Fruit fly (Drosophila melanogaster) whole organism, prepupa: Measurements from ENCODE around the gene Samuel.

Source experiments
- Blimp-1 ChIP-seq: fragments of 200-800 bp; sonication (Bioruptor generic); optimal IDR thresholded peaks from 3 replicates; lab custom pipeline; 2017; ENCODE audit warnings: missing biosample characterization, missing genetic modification characterization, mild to moderate bottlenecking, moderate library complexity, missing genetic modification reagents
- CG10631 ChIP-seq: fragments of 200-800 bp; sonication (Bioruptor generic); optimal IDR thresholded peaks from 2 replicates; lab custom pipeline; 2016; ENCODE audit warnings: missing biosample characterization, missing genetic modification characterization
- CG10669 ChIP-seq: fragments of 200-800 bp; sonication (Bioruptor generic); optimal IDR thresholded peaks from 3 replicates; lab custom pipeline; 2018; ENCODE audit warnings: missing biosample characterization, mild to moderate bottlenecking, missing genetic modification characterization, moderate library complexity
- CG11294 ChIP-seq: fragments of 200-800 bp; sonication (Bioruptor generic); IDR thresholded peaks from 2 replicates; pipeline ENCODE4 v1.3.6; 2022; ENCODE audit warnings: missing biosample characterization, missing genetic modification characterization
- CG11762 ChIP-seq: fragments of 200-800 bp; sonication (Bioruptor generic); optimal IDR thresholded peaks from 3 replicates; lab custom pipeline; 2016; ENCODE audit warnings: missing biosample characterization, missing genetic modification characterization; ENCODE audit not compliant: insufficient read depth
- CG11902 ChIP-seq: fragments of 200-800 bp; sonication (Bioruptor generic); optimal IDR thresholded peaks from 3 replicates; lab custom pipeline; 2016; ENCODE audit warnings: missing biosample characterization, missing genetic modification characterization
- CG15336 ChIP-seq: fragments of 200-800 bp; sonication (Bioruptor generic); IDR thresholded peaks from 2 replicates; pipeline ENCODE4 v1.3.6; 2022; ENCODE audit warnings: missing biosample characterization, missing genetic modification characterization
- CG1621 ChIP-seq: fragments of 200-800 bp; sonication (Bioruptor generic); optimal IDR thresholded peaks from 3 replicates; lab custom pipeline; 2018; ENCODE audit warnings: missing biosample characterization, mild to moderate bottlenecking, missing genetic modification characterization
- CG16779 ChIP-seq: fragments of 200-800 bp; sonication (Bioruptor generic); optimal IDR thresholded peaks from 3 replicates; lab custom pipeline; 2017; ENCODE audit warnings: missing biosample characterization, mild to moderate bottlenecking, missing genetic modification characterization
- CG3032 ChIP-seq: fragments of 200-800 bp; optimal IDR thresholded peaks from 2 replicates; lab custom pipeline; 2019; ENCODE audit warnings: missing biosample characterization, mild to moderate bottlenecking, missing genetic modification characterization, moderate library complexity
- CG31627 ChIP-seq: fragments of 200-800 bp; sonication (Bioruptor generic); optimal IDR thresholded peaks from 3 replicates; lab custom pipeline; 2016; ENCODE audit warnings: missing biosample characterization, missing genetic modification characterization
- CG32006 ChIP-seq: fragments of 200-800 bp; sonication (Bioruptor generic); optimal IDR thresholded peaks from 3 replicates; lab custom pipeline; 2017; ENCODE audit warnings: missing biosample characterization, mild to moderate bottlenecking, missing genetic modification characterization
- CG34406 ChIP-seq: fragments of 200-800 bp; sonication (Bioruptor generic); optimal IDR thresholded peaks from 3 replicates; lab custom pipeline; 2016; ENCODE audit warnings: missing biosample characterization, missing genetic modification characterization
- CG3919 ChIP-seq: fragments of 200-800 bp; sonication (Bioruptor generic); optimal IDR thresholded peaks from 3 replicates; lab custom pipeline; 2016; ENCODE audit warnings: missing biosample characterization, missing genetic modification characterization
- CG4318 ChIP-seq: fragments of 200-800 bp; sonication (Bioruptor generic); optimal IDR thresholded peaks from 3 replicates; lab custom pipeline; 2017; ENCODE audit warnings: missing biosample characterization, mild to moderate bottlenecking, missing genetic modification characterization
- CG6163 ChIP-seq: fragments of 200-800 bp; sonication (Bioruptor generic); IDR thresholded peaks from 3 replicates; pipeline ENCODE4 v1.3.6; 2022; ENCODE audit warnings: missing biosample characterization, missing genetic modification characterization
- CG6276 ChIP-seq: fragments of 200-800 bp; sonication (Bioruptor generic); optimal IDR thresholded peaks from 2 replicates; lab custom pipeline; 2017; ENCODE audit warnings: missing biosample characterization, mild to moderate bottlenecking, missing genetic modification characterization
- CG6792 ChIP-seq: fragments of 200-800 bp; sonication (Bioruptor generic); optimal IDR thresholded peaks from 3 replicates; lab custom pipeline; 2016; ENCODE audit warnings: missing biosample characterization, missing genetic modification characterization
- CG7368 ChIP-seq: fragments of 200-800 bp; sonication (Bioruptor generic); optimal IDR thresholded peaks from 3 replicates; lab custom pipeline; 2016; ENCODE audit warnings: missing biosample characterization, missing genetic modification characterization
- CG8119 ChIP-seq: fragments of 200-800 bp; sonication (Bioruptor generic); IDR thresholded peaks from 3 replicates; pipeline ENCODE4 v1.3.6; 2022; ENCODE audit warnings: missing biosample characterization, missing genetic modification characterization
- CG8319 ChIP-seq: fragments of 200-800 bp; sonication (Bioruptor generic); optimal IDR thresholded peaks from 3 replicates; lab custom pipeline; 2016; ENCODE audit warnings: missing biosample characterization, missing genetic modification characterization
- CG9139 ChIP-seq: fragments of 200-800 bp; sonication (Bioruptor generic); optimal IDR thresholded peaks from 3 replicates; lab custom pipeline; 2017; ENCODE audit warnings: missing biosample characterization, mild to moderate bottlenecking, missing genetic modification characterization
- Eip78C ChIP-seq: fragments of 200-800 bp; sonication (Bioruptor generic); peaks from one replicate; lab custom pipeline; 2016; ENCODE audit warnings: missing biosample characterization, missing genetic modification characterization
- Eip93F ChIP-seq: fragments of 200-800 bp; sonication (Bioruptor generic); optimal IDR thresholded peaks from 2 replicates; lab custom pipeline; 2016; ENCODE audit warnings: missing biosample characterization, mild to moderate bottlenecking, missing genetic modification characterization
- Ets21C ChIP-seq: fragments of 200-800 bp; sonication (Bioruptor generic); optimal IDR thresholded peaks from 3 replicates; lab custom pipeline; 2016; ENCODE audit warnings: missing biosample characterization, missing genetic modification characterization
- Gug ChIP-seq: fragments of 200-800 bp; sonication (Bioruptor generic); IDR thresholded peaks from 2 replicates; pipeline ENCODE4 v1.3.6; 2022; ENCODE audit warnings: missing biosample characterization, missing genetic modification characterization
- Hr38 ChIP-seq: sonication (Bioruptor generic); optimal IDR thresholded peaks from 2 replicates; lab custom pipeline; 2016; ENCODE audit warnings: missing biosample characterization, missing genetic modification characterization
- Hr39 ChIP-seq: fragments of 200-800 bp; sonication (Bioruptor generic); optimal IDR thresholded peaks from 2 replicates; lab custom pipeline; 2016; ENCODE audit warnings: missing biosample characterization, missing genetic modification characterization
- Hr4 ChIP-seq: fragments of 200-800 bp; sonication (Bioruptor generic); optimal IDR thresholded peaks from 3 replicates; lab custom pipeline; 2016; ENCODE audit warnings: missing biosample characterization, missing genetic modification characterization
- Lpt ChIP-seq: fragments of 200-800 bp; sonication (Bioruptor generic); optimal IDR thresholded peaks from 3 replicates; lab custom pipeline; 2016; ENCODE audit warnings: missing biosample characterization, missing genetic modification characterization
- Smox ChIP-seq: fragments of 200-800 bp; sonication (Bioruptor generic); optimal IDR thresholded peaks from 3 replicates; lab custom pipeline; 2016; ENCODE audit warnings: missing biosample characterization, missing genetic modification characterization
- Sox102F ChIP-seq: fragments of 200-800 bp; sonication (Bioruptor generic); optimal IDR thresholded peaks from 2 replicates; lab custom pipeline; 2016; ENCODE audit warnings: missing biosample characterization, mild to moderate bottlenecking, missing genetic modification characterization
- Sox14 ChIP-seq: fragments of 200-800 bp; sonication (Bioruptor generic); optimal IDR thresholded peaks from 3 replicates; lab custom pipeline; 2016; ENCODE audit warnings: missing biosample characterization, missing genetic modification characterization
- acj6 ChIP-seq: fragments of 200-800 bp; sonication (Bioruptor generic); optimal IDR thresholded peaks from 3 replicates; lab custom pipeline; 2016; ENCODE audit warnings: missing biosample characterization, missing genetic modification characterization
- dsx ChIP-seq: fragments of 200-800 bp; optimal IDR thresholded peaks from 3 replicates; lab custom pipeline; 2019; ENCODE audit warnings: missing biosample characterization, mild to moderate bottlenecking, missing genetic modification characterization, moderate library complexity; ENCODE audit not compliant: poor library complexity, severe bottlenecking
- eg ChIP-seq: fragments of 200-800 bp; sonication (Bioruptor generic); IDR thresholded peaks from 3 replicates; pipeline ENCODE4 v1.3.6; 2022; ENCODE audit warnings: missing biosample characterization, missing genetic modification characterization
- lz ChIP-seq: fragments of 200-800 bp; sonication (Bioruptor generic); optimal IDR thresholded peaks from 3 replicates; lab custom pipeline; 2016; ENCODE audit warnings: missing biosample characterization, missing genetic modification characterization
- pdm3 ChIP-seq: fragments of 200-800 bp; sonication (Bioruptor generic); optimal IDR thresholded peaks from 3 replicates; lab custom pipeline; 2016; ENCODE audit warnings: missing biosample characterization, missing genetic modification characterization
- salr ChIP-seq, 2 experiments: fragments of 200-800 bp; sonication (Bioruptor generic); optimal IDR thresholded peaks; 3 replicates each; lab custom pipeline; 2016 to 2018; ENCODE audit warnings: missing biosample characterization in 2 of 2, missing genetic modification characterization in 2 of 2, mild to moderate bottlenecking in 1 of 2
- spab ChIP-seq: fragments of 200-800 bp; sonication (Bioruptor generic); optimal IDR thresholded peaks from 2 replicates; lab custom pipeline; 2017; ENCODE audit warnings: missing biosample characterization, mild to moderate bottlenecking, missing genetic modification characterization, missing genetic modification reagents
- ss ChIP-seq, 2 experiments: fragments of 200-800 bp; sonication (Bioruptor generic); optimal IDR thresholded peaks; 2 replicates in 1 of 2; 3 replicates in 1 of 2; lab custom pipeline; 2017 to 2018; ENCODE audit warnings: mild to moderate bottlenecking in 2 of 2, missing biosample characterization in 2 of 2, missing genetic modification characterization in 2 of 2, moderate library complexity in 1 of 2
- topi ChIP-seq: fragments of 200-800 bp; sonication (Bioruptor generic); optimal IDR thresholded peaks from 3 replicates; lab custom pipeline; 2016; ENCODE audit warnings: missing biosample characterization, missing genetic modification characterization
- vri ChIP-seq: fragments of 200-800 bp; sonication (Bioruptor generic); optimal IDR thresholded peaks from 3 replicates; lab custom pipeline; 2016; ENCODE audit warnings: missing biosample characterization, mild to moderate bottlenecking, missing genetic modification characterization

Samuel gene

dm6 chr2L:11082025-11082424 lies 15.2 kb upstream of the Samuel start:
- TF ChIP-seq CG11902 (no peak), Hr38 (GFP tag; lab: Kevin White, UChicago) (no peak), Smox (GFP tag; lab: Kevin White, UChicago) (no peak), Lpt (no peak), Hr39 (GFP tag; lab: Kevin White, UChicago) (no peak), CG34406 (GFP tag; lab: Kevin White, UChicago) (no peak), CG7368 (GFP tag; lab: Kevin White, UChicago) (no peak)
- TF ChIP-seq, all 60 proteins: peak for 0

dm6 chr2L:11081337-11081736 lies 14.5 kb upstream of the Samuel start, which contains the start of gene AstC:
AstC (minus strand) TSS chr2L:11081399.
- TF ChIP-seq lz (GFP tag; lab: Kevin White, UChicago) (no peak), CG6792 (GFP tag; lab: Kevin White, UChicago) (no peak), CG11902 (no peak), ss (GFP tag; optimal IDR thresholded peaks at IDR 0.05; lab: Kevin White, UChicago) (no peak), CG3032 (tag; lab: Kevin White, UChicago) (no peak), salr (GFP tag; optimal IDR thresholded peaks at IDR 0.05; lab: Kevin White, UChicago) (no peak), CG11294 (GFP tag; lab: Robert Waterston, UW) (no peak)

- TF ChIP-seq Eip93F (GFP tag; lab: Kevin White, UChicago) = no peak
- TF ChIP-seq CG32006 (GFP tag; lab: Kevin White, UChicago) = no peak
- TF ChIP-seq CG3032 (tag; lab: Kevin White, UChicago) = no peak
- no peak for TF ChIP-seq Eip78C (GFP tag; lab: Kevin White, UChicago)
- TF ChIP-seq Blimp-1 = no peak
- no peak for TF ChIP-seq topi (GFP tag; lab: Kevin White, UChicago)
- no peak for TF ChIP-seq CG6276 (GFP tag; lab: Kevin White, UChicago)
- TF ChIP-seq Ets21C (GFP tag; lab: Kevin White, UChicago) = no peak
- TF ChIP-seq CG10631 (GFP tag; lab: Kevin White, UChicago) = no peak
- no peak for TF ChIP-seq CG9139 (GFP tag; lab: Kevin White, UChicago)
- TF ChIP-seq CG31627 (GFP tag; lab: Kevin White, UChicago) = no peak
- no peak for TF ChIP-seq pdm3 (GFP tag; lab: Kevin White, UChicago)
- TF ChIP-seq CG8319 (GFP tag; lab: Kevin White, UChicago) = no peak
- no peak for TF ChIP-seq Sox14
- no peak for TF ChIP-seq dsx (GFP tag; lab: Kevin White, UChicago)
- no peak for TF ChIP-seq CG16779 (tag; lab: Kevin White, UChicago)
- no peak for TF ChIP-seq Smox (GFP tag; lab: Kevin White, UChicago)
- TF ChIP-seq eg (GFP tag; lab: Robert Waterston, UW) = no peak
These were observed 8.3 kb upstream of the Samuel start, which contains the start of gene CG43725 for dm6 chr2L:11075114-11075513. CG43725 (plus strand) TSS chr2L:11075513.

- TF ChIP-seq CG10669 (GFP tag; lab: Kevin White, UChicago) (peak; percentile 5), Smox (GFP tag; lab: Kevin White, UChicago) (peak; percentile 20), CG8119 (GFP tag; lab: Robert Waterston, UW) (peak; percentile 73), CG3919 (GFP tag; lab: Kevin White, UChicago) (peak; percentile 5), CG10631 (GFP tag; lab: Kevin White, UChicago) (peak; percentile 65), Sox14 (peak; percentile 43), Hr4 (GFP tag; lab: Kevin White, UChicago) (peak; percentile 49), Blimp-1 (no peak), dsx (GFP tag; lab: Kevin White, UChicago) (no peak), CG6792 (GFP tag; lab: Kevin White, UChicago) (peak; percentile 27), topi (GFP tag; lab: Kevin White, UChicago) (no peak), CG11902 (no peak), Hr39 (GFP tag; lab: Kevin White, UChicago) (peak; percentile 2), CG34406 (GFP tag; lab: Kevin White, UChicago) (peak; percentile 14), acj6 (GFP tag; lab: Kevin White, UChicago) (peak; percentile 34), vri (GFP tag; lab: Kevin White, UChicago) (peak; percentile 3), Gug (GFP tag; lab: Robert Waterston, UW) (no peak), Sox102F (GFP tag; lab: Kevin White, UChicago) (peak; percentile 2), CG1621 (tag; lab: Kevin White, UChicago) (peak; percentile 2), CG11762 (no peak), spab (peak; percentile 30), CG32006 (GFP tag; lab: Kevin White, UChicago) (peak; percentile 82), CG6163 (GFP tag; lab: Robert Waterston, UW) (no peak), CG4318 (GFP tag; lab: Kevin White, UChicago) (peak; percentile 61), Ets21C (GFP tag; lab: Kevin White, UChicago) (no peak), CG15336 (GFP tag; lab: Robert Waterston, UW) (peak; percentile 73), CG8319 (GFP tag; lab: Kevin White, UChicago) (no peak), CG31627 (GFP tag; lab: Kevin White, UChicago) (peak; percentile 16), lz (GFP tag; lab: Kevin White, UChicago) (no peak), Eip93F (GFP tag; lab: Kevin White, UChicago) (no peak)
These were observed 7.1 kb upstream of the Samuel start for dm6 chr2L:11073947-11074346.
